Worm (Caenorhabditis elegans) whole organism, L4 larva: ENCODE results near the gene Y43F8B.12.

Source experiments
- F10B5.3 ChIP-seq: sonication (generic microtip); optimal IDR thresholded peaks from 2 replicates; lab custom pipeline; 2016; ENCODE audit warnings: mild to moderate bottlenecking, missing genetic modification characterization, missing compliant biosample characterization
- Y48G9A.11 ChIP-seq: fragments of 200-800 bp; sonication (Bioruptor generic); IDR thresholded peaks from 2 replicates; pipeline ENCODE4 v1.3.6; 2022; ENCODE audit warnings: missing genetic modification reagents, missing genetic modification characterization, missing compliant biosample characterization
- Y5F2A.4 ChIP-seq: fragments of 200-800 bp; sonication (Bioruptor generic); optimal IDR thresholded peaks from 2 replicates; lab custom pipeline; 2018; ENCODE audit warnings: mild to moderate bottlenecking, missing genetic modification characterization, missing compliant biosample characterization
- Y75B8A.6 ChIP-seq: fragments of 200-800 bp; sonication (Bioruptor generic); IDR thresholded peaks from 2 replicates; pipeline ENCODE4 v1.3.6; 2022; ENCODE audit warnings: missing genetic modification reagents, missing genetic modification characterization, missing compliant biosample characterization
- ama-1 ChIP-seq: fragments of 150-350 bp; optimal IDR thresholded peaks from 2 replicates; lab custom pipeline; 2014; ENCODE audit warnings: inconsistent platforms, mixed read lengths
- arid-1 ChIP-seq: fragments of 200-800 bp; sonication (Bioruptor generic); conservative IDR thresholded peaks from 2 replicates; pipeline ENCODE4 v1.3.6; 2022; ENCODE audit warnings: missing genetic modification reagents, missing genetic modification characterization, missing compliant biosample characterization
- ceh-82 ChIP-seq: sonication (generic microtip); optimal IDR thresholded peaks from 2 replicates; lab custom pipeline; 2017; ENCODE audit warnings: missing biosample characterization, missing genetic modification characterization
- cey-2 ChIP-seq: sonication (generic microtip); optimal IDR thresholded peaks from 3 replicates; lab custom pipeline; 2017; ENCODE audit warnings: missing genetic modification characterization, mild to moderate bottlenecking, missing compliant biosample characterization, antibody characterized with exemption, borderline replicate concordance; ENCODE audit not compliant: insufficient read depth
- ctbp-1 ChIP-seq: fragments of 200-800 bp; sonication (Bioruptor generic); IDR thresholded peaks from 2 replicates; pipeline ENCODE4 v1.3.6; 2022; ENCODE audit warnings: missing genetic modification reagents, missing genetic modification characterization, missing compliant biosample characterization
- daf-16 ChIP-seq, 3 experiments: sonication (generic microtip); optimal IDR thresholded peaks; 2 replicates each; lab custom pipeline; 2016 to 2017; ENCODE audit warnings: missing genetic modification characterization in 3 of 3, missing genetic modification reagents in 3 of 3, mild to moderate bottlenecking in 2 of 3, missing compliant biosample characterization in 2 of 3, missing biosample characterization in 1 of 3, moderate library complexity in 1 of 3
- dpl-1 ChIP-seq: fragments of 150-350 bp; optimal IDR thresholded peaks from 2 replicates; lab custom pipeline; 2014; ENCODE audit warnings: missing biosample characterization, missing genetic modification reagents, missing genetic modification characterization
- dve-1 ChIP-seq: sonication (generic microtip); optimal IDR thresholded peaks from 2 replicates; lab custom pipeline; 2017; ENCODE audit warnings: antibody characterized with exemption, mild to moderate bottlenecking, missing genetic modification characterization, missing compliant biosample characterization; ENCODE audit not compliant: insufficient read depth
- fkh-10 ChIP-seq: fragments of 150-350 bp; optimal IDR thresholded peaks from 2 replicates; lab custom pipeline; 2014; ENCODE audit warnings: missing biosample characterization, missing genetic modification reagents, missing genetic modification characterization
- fos-1 ChIP-seq: fragments of 150-350 bp; optimal IDR thresholded peaks from 2 replicates; lab custom pipeline; 2014; ENCODE audit warnings: missing biosample characterization, missing genetic modification characterization
- hif-1 ChIP-seq, 2 experiments: sonication (generic microtip); optimal IDR thresholded peaks; 2 replicates each; lab custom pipeline; 2016 to 2017; ENCODE audit warnings: missing compliant biosample characterization in 2 of 2, missing genetic modification characterization in 2 of 2, missing genetic modification reagents in 2 of 2, missing genotype in 2 of 2, mild to moderate bottlenecking in 1 of 2
- lin-15B ChIP-seq: fragments of 150-350 bp; sonication (generic microtip); optimal IDR thresholded peaks from 3 replicates; lab custom pipeline; 2014; ENCODE audit warnings: missing biosample characterization, missing genetic modification characterization
- lin-29 ChIP-seq: fragments of 200-800 bp; sonication (Bioruptor generic); IDR thresholded peaks from 2 replicates; pipeline ENCODE4 v1.3.6; 2022; ENCODE audit warnings: missing genetic modification reagents, missing genetic modification characterization, missing compliant biosample characterization
- lin-38 ChIP-seq: fragments of 200-800 bp; sonication (Bioruptor generic); IDR thresholded peaks from 2 replicates; pipeline ENCODE4 v1.3.6; 2022; ENCODE audit warnings: missing genetic modification reagents, missing genetic modification characterization, missing compliant biosample characterization
- lsy-2 ChIP-seq, 2 experiments: fragments of 150-350 bp in 1 of 2; sonication (generic microtip) in 1 of 2; optimal IDR thresholded peaks; 2 replicates each; lab custom pipeline; 2014 to 2017; ENCODE audit warnings: missing biosample characterization in 2 of 2, missing genetic modification characterization in 2 of 2
- mdt-29 ChIP-seq: fragments of 200-800 bp; sonication (Bioruptor generic); IDR thresholded peaks from 2 replicates; pipeline ENCODE4 v1.3.6; 2022; ENCODE audit warnings: missing genetic modification reagents, missing genetic modification characterization, missing compliant biosample characterization
- nhr-102 ChIP-seq: sonication (generic microtip); optimal IDR thresholded peaks from 2 replicates; lab custom pipeline; 2016; ENCODE audit warnings: mild to moderate bottlenecking, missing genetic modification characterization, moderate library complexity, missing compliant biosample characterization
- nhr-41 ChIP-seq: fragments of 200-800 bp; sonication (Bioruptor generic); IDR thresholded peaks from 2 replicates; pipeline ENCODE4 v1.3.6; 2022; ENCODE audit warnings: missing genetic modification reagents, missing genetic modification characterization, missing compliant biosample characterization
- nhr-42 ChIP-seq: fragments of 200-800 bp; sonication (Bioruptor generic); IDR thresholded peaks from 2 replicates; pipeline ENCODE4 v1.3.6; 2022; ENCODE audit warnings: missing genetic modification characterization, missing compliant biosample characterization
- pqm-1 ChIP-seq: sonication (generic microtip); optimal IDR thresholded peaks from 2 replicates; lab custom pipeline; 2017; ENCODE audit warnings: missing biosample characterization, missing genetic modification characterization
- sdz-12 ChIP-seq: fragments of 200-800 bp; sonication (Bioruptor generic); optimal IDR thresholded peaks from 2 replicates; lab custom pipeline; 2018; ENCODE audit warnings: mild to moderate bottlenecking, missing genetic modification characterization, missing compliant biosample characterization
- set-16 ChIP-seq: fragments of 200-800 bp; sonication (Bioruptor generic); IDR thresholded peaks from 2 replicates; pipeline ENCODE4 v1.3.6; 2022; ENCODE audit warnings: missing genetic modification reagents, missing genetic modification characterization, missing compliant biosample characterization
- spr-1 ChIP-seq: sonication (generic microtip); optimal IDR thresholded peaks from 2 replicates; lab custom pipeline; 2016; ENCODE audit warnings: mild to moderate bottlenecking, missing genetic modification characterization, missing compliant biosample characterization
- unc-39 ChIP-seq: sonication (generic microtip); optimal IDR thresholded peaks from 2 replicates; lab custom pipeline; 2017; ENCODE audit warnings: missing biosample characterization, missing genetic modification characterization
- unc-62 ChIP-seq, 3 experiments: fragments of 150-350 bp in 1 of 3; sonication (generic microtip); optimal IDR thresholded peaks in 2 of 3; peaks in 1 of 3; 1 replicate in 1 of 3; 2 replicates in 2 of 3; lab custom pipeline; 2014 to 2017; ENCODE audit warnings: missing biosample characterization in 3 of 3, missing genetic modification characterization in 3 of 3, missing genetic modification reagents in 3 of 3, missing genotype in 1 of 3
- zag-1 ChIP-seq: fragments of 150-350 bp; optimal IDR thresholded peaks from 2 replicates; lab custom pipeline; 2014; ENCODE audit warnings: missing biosample characterization, missing genetic modification characterization
- zfp-3 ChIP-seq: fragments of 200-800 bp; sonication (Bioruptor generic); conservative IDR thresholded peaks from 2 replicates; pipeline ENCODE4 v1.3.6; 2022; ENCODE audit warnings: missing genetic modification reagents, missing genetic modification characterization, missing compliant biosample characterization
- zip-11 ChIP-seq: fragments of 200-800 bp; sonication (Bioruptor generic); IDR thresholded peaks from 2 replicates; pipeline ENCODE4 v1.3.6; 2022; ENCODE audit warnings: missing genetic modification characterization, missing compliant biosample characterization

Y43F8B.12 gene

DNA sequence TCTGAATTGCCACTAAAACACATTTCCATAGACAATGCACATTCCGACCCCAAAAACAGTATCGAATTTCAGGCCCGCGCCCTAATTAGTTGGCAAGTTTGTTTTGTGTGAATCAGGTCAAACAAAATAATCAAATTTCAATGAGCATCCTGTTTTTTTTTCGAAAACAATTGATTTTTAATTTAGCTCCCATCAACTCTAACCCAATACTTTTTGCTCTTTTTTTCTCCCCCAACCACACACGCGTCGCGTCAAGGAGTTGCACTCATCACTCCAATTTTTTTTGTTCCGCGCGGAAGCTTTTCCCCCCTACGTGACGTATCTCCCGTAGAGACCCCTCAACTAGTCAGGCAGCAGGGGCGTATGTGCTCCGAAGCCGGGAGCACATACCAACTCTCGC, 33.2 kb downstream of the Y43F8B.12 start:
- TF ChIP-seq unc-62 (GFP tag; optimal IDR thresholded peaks at IDR 0.05 in 1 of 2; lab: Kevin White, UChicago) (peak in 1 of 2 experiments; percentile 97), unc-62 (tag; optimal IDR thresholded peaks at IDR 0.05; lab: Kevin White, UChicago) (no peak), lsy-2 (tag; optimal IDR thresholded peaks at IDR 0.05; lab: Kevin White, UChicago) (no peak)

DNA sequence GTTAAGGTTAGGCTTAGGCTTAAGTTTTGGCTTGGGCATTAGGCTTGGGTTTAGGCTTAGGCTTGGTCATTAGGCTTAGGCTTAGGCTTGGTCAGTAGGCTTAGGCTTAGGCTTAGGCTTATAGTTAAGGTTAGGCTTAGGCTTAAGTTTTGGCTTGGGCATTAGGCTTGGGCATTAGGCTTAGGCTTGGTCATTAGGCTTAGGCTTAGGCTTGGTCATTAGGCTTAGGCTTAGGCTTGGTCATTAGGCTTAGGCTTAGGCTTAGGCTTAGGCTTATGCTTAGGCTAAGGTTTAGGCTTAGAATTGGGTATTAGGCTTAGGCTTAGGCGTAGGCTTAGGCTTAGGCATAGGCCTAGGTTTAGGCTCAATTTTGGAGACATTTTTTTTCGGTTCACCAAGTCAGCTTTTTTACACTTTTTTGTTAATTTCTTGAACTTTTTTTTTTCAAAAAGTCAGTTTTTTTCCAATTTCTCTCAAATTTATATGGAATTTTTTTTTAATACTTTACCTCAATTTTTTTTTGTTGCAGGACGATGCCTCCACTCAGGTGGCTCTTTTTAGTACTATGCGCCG, 34.5 kb downstream of the Y43F8B.12 start, which contains the start of gene Y43F8B.3:
Y43F8B.3 (plus strand) TSS at position 523 of the 573 bp plus-strand sequence.
- TF ChIP-seq Y5F2A.4 (GFP tag; lab: Kevin White, UChicago) (no peak), dpl-1 (GFP tag; lab: Kevin White, UChicago) (no peak), hif-1 (tag; optimal IDR thresholded peaks at IDR 0.05; lab: Kevin White, UChicago) (no peak), lin-15B (tag; lab: Kevin White, UChicago) (no peak), daf-16 (GFP tag; optimal IDR thresholded peaks at IDR 0.05; lab: Kevin White, UChicago) (no peak), daf-16 (tag; optimal IDR thresholded peaks at IDR 0.05; lab: Kevin White, UChicago) (no peak), fkh-10 (no peak), unc-39 (no peak), nhr-102 (tag; lab: Kevin White, UChicago) (no peak), lin-38 (GFP tag; lab: Robert Waterston, UW) (no peak), nhr-42 (GFP tag; lab: Robert Waterston, UW) (no peak), mdt-29 (no peak), sdz-12 (GFP tag; lab: Kevin White, UChicago) (no peak), zag-1 (tag; lab: Kevin White, UChicago) (no peak), ceh-82 (tag; lab: Kevin White, UChicago) (no peak), ama-1 (no peak), cey-2 (tag; lab: Kevin White, UChicago) (no peak), dve-1 (tag; lab: Kevin White, UChicago) (no peak), lsy-2 (tag; optimal IDR thresholded peaks at IDR 0.05; lab: Kevin White, UChicago) (no peak), fos-1 (tag; lab: Kevin White, UChicago) (no peak)

- TF ChIP-seq set-16 (GFP tag; lab: Robert Waterston, UW) (peak; percentile 79), nhr-41 (GFP tag; lab: Robert Waterston, UW) (no peak)
These were observed 40.9 kb downstream of the Y43F8B.12 start for ce11 chrV:19509061-19509460.

- TF ChIP-seq pqm-1 (tag; lab: Kevin White, UChicago): no peak
These were observed 42.2 kb downstream of the Y43F8B.12 start for ce11 chrV:19510352-19510751.

DNA sequence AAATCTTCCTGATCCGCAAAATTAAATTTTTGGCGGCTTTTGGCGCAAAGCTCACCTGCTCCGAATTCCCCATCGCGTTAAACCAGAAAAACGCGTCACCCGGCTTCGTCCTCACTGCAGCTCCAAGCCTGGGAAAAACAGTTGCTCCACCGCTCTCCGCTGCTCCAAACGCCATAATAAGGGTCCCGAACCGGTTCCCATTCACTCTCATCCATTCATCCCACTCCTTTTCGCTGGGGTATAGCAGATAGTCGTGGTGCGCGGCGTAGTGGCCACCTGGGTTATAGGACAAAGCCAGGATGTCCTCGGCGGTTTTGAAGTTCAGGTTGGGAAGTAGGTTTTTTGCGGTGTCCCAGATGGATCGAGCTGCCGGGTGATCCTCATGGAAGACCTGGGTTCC, 42.7 kb downstream of the Y43F8B.12 start:
- TF ChIP-seq set-16 (GFP tag; lab: Robert Waterston, UW) (peak; percentile 63), arid-1 (GFP tag; lab: Robert Waterston, UW) (no peak)

- TF ChIP-seq ctbp-1 (GFP tag; lab: Robert Waterston, UW): no peak
- no peak for TF ChIP-seq spr-1 (tag; lab: Kevin White, UChicago)
- TF ChIP-seq Y5F2A.4 (GFP tag; lab: Kevin White, UChicago): no peak
- TF ChIP-seq F10B5.3 (tag; lab: Kevin White, UChicago): no peak
- TF ChIP-seq nhr-102 (tag; lab: Kevin White, UChicago): no peak
- TF ChIP-seq Y48G9A.11 (GFP tag; lab: Robert Waterston, UW): no peak
- TF ChIP-seq hif-1 (tag; optimal IDR thresholded peaks at IDR 0.05; lab: Kevin White, UChicago): no peak
- TF ChIP-seq pqm-1 (tag; lab: Kevin White, UChicago): no peak
- no peak for TF ChIP-seq lin-29 (GFP tag; lab: Robert Waterston, UW)
- no peak for TF ChIP-seq cey-2 (tag; lab: Kevin White, UChicago)
- TF ChIP-seq Y75B8A.6 (GFP tag; lab: Robert Waterston, UW): no peak
- TF ChIP-seq zip-11 (GFP tag; lab: Robert Waterston, UW): no peak
- no peak for TF ChIP-seq unc-39
- no peak for TF ChIP-seq zfp-3 (GFP tag; lab: Robert Waterston, UW)
These were observed 44.2 kb downstream of the Y43F8B.12 start, which contains the start of gene Y43F8B.19 for ce11 chrV:19512260-19512947. Gene Y43F8B.19, minus strand, starts transcription at chrV:19512310.
